Fruit fly (Drosophila melanogaster): ENCODE measurements around the gene mRpS31.

dm6 chr3L:16040389-16040788 lies 35.4 kb downstream of the mRpS31 start:
- TF ChIP-seq CG8478 (optimal IDR thresholded peaks at IDR 0.05) (no peak), CTCF (optimal IDR thresholded peaks at IDR 0.05) (no peak)
